Fruit fly (Drosophila melanogaster) whole organism, embryonic: ENCODE results near the gene GABA-B-R3.

Experiments used
- CG10366 ChIP-seq: fragments of 200-800 bp; sonication (Bioruptor generic); IDR thresholded peaks from 2 replicates; pipeline ENCODE4 v1.3.6; 2022; ENCODE audit warnings: missing biosample characterization, missing genetic modification characterization
- CG11398 ChIP-seq: fragments of 200-800 bp; sonication (Bioruptor generic); optimal IDR thresholded peaks from 2 replicates; lab custom pipeline; 2016; ENCODE audit warnings: missing biosample characterization, missing genetic modification characterization
- CG11723 ChIP-seq: fragments of 200-800 bp; sonication (Bioruptor generic); optimal IDR thresholded peaks from 2 replicates; lab custom pipeline; 2017; ENCODE audit warnings: missing biosample characterization, mild to moderate bottlenecking, missing genetic modification characterization
- CG12659 ChIP-seq: fragments of 200-800 bp; sonication (Bioruptor generic); optimal IDR thresholded peaks from 3 replicates; lab custom pipeline; 2017; ENCODE audit warnings: mild to moderate bottlenecking, missing biosample characterization, missing genetic modification reagents, missing genetic modification characterization
- CG13296 ChIP-seq: fragments of 200-800 bp; sonication (Bioruptor generic); optimal IDR thresholded peaks from 3 replicates; lab custom pipeline; 2018; ENCODE audit warnings: missing biosample characterization, mild to moderate bottlenecking, missing genetic modification characterization
- CG15073 ChIP-seq: fragments of 200-800 bp; sonication (Bioruptor generic); optimal IDR thresholded peaks from 2 replicates; lab custom pipeline; 2016; ENCODE audit warnings: missing biosample characterization, missing genetic modification characterization
- CG1647 ChIP-seq: fragments of 200-800 bp; sonication (Bioruptor generic); optimal IDR thresholded peaks from 3 replicates; lab custom pipeline; 2016; ENCODE audit warnings: missing biosample characterization, missing genetic modification characterization
- CG17359 ChIP-seq: fragments of 200-800 bp; sonication (Bioruptor generic); optimal IDR thresholded peaks from 3 replicates; lab custom pipeline; 2018; ENCODE audit warnings: missing biosample characterization, mild to moderate bottlenecking, missing genetic modification characterization, moderate library complexity
- CG17612 ChIP-seq: fragments of 200-800 bp; sonication (Bioruptor generic); IDR thresholded peaks from 2 replicates; pipeline ENCODE4 v1.3.6; 2022; ENCODE audit warnings: missing biosample characterization, missing genetic modification characterization
- CG18619 ChIP-seq: fragments of 200-800 bp; sonication (Bioruptor generic); optimal IDR thresholded peaks from 3 replicates; lab custom pipeline; 2017; ENCODE audit warnings: missing biosample characterization, mild to moderate bottlenecking, missing genetic modification characterization
- CG2678 ChIP-seq: fragments of 200-800 bp; sonication (Bioruptor generic); optimal IDR thresholded peaks from 3 replicates; lab custom pipeline; 2019; ENCODE audit warnings: missing biosample characterization, mild to moderate bottlenecking, missing genetic modification characterization, moderate library complexity
- CG34422 ChIP-seq: fragments of 200-800 bp; sonication (Bioruptor generic); IDR thresholded peaks from 3 replicates; pipeline ENCODE4 v1.3.6; 2022; ENCODE audit warnings: missing biosample characterization, missing genetic modification characterization
- CG4820 ChIP-seq: fragments of 200-800 bp; sonication (Bioruptor generic); optimal IDR thresholded peaks from 3 replicates; lab custom pipeline; 2016; ENCODE audit warnings: missing biosample characterization, missing genetic modification characterization
- CG4854 ChIP-seq: fragments of 200-800 bp; sonication (Bioruptor generic); optimal IDR thresholded peaks from 2 replicates; lab custom pipeline; 2016; ENCODE audit warnings: missing biosample characterization, missing genetic modification characterization, inconsistent platforms
- CG6765 ChIP-seq: fragments of 200-800 bp; sonication (Bioruptor generic); optimal IDR thresholded peaks from 3 replicates; lab custom pipeline; 2017; ENCODE audit warnings: missing biosample characterization, mild to moderate bottlenecking, missing genetic modification characterization
- CG7357 ChIP-seq: fragments of 200-800 bp; sonication (Bioruptor generic); IDR thresholded peaks from 3 replicates; pipeline ENCODE4 v1.3.6; 2022; ENCODE audit warnings: missing biosample characterization, missing genetic modification characterization
- CG9817 ChIP-seq: fragments of 200-800 bp; sonication (Bioruptor generic); optimal IDR thresholded peaks from 2 replicates; lab custom pipeline; 2018; ENCODE audit warnings: missing biosample characterization, mild to moderate bottlenecking, missing genetic modification characterization, moderate library complexity
- Chrac-16 ChIP-seq: fragments of 200-800 bp; sonication (Bioruptor generic); optimal IDR thresholded peaks from 3 replicates; lab custom pipeline; 2016; ENCODE audit warnings: missing biosample characterization, missing genetic modification characterization
- Doc2 ChIP-seq: fragments of 200-800 bp; sonication (Bioruptor generic); IDR thresholded peaks from 2 replicates; pipeline ENCODE4 v1.3.6; 2022; ENCODE audit warnings: missing biosample characterization, missing genetic modification characterization
- GATAe ChIP-seq: fragments of 200-800 bp; sonication (Bioruptor generic); conservative IDR thresholded peaks from 2 replicates; pipeline ENCODE4 v1.3.6; 2022; ENCODE audit warnings: missing biosample characterization, missing genetic modification characterization
- HmgD ChIP-seq: fragments of 200-800 bp; sonication (Bioruptor generic); optimal IDR thresholded peaks from 3 replicates; lab custom pipeline; 2016; ENCODE audit warnings: missing biosample characterization, missing genetic modification characterization
- Mad ChIP-seq: fragments of 200-800 bp; sonication (Bioruptor generic); optimal IDR thresholded peaks from 2 replicates; lab custom pipeline; 2016; ENCODE audit warnings: missing biosample characterization, missing genetic modification characterization
- Max ChIP-seq: fragments of 200-800 bp; sonication (Bioruptor generic); optimal IDR thresholded peaks from 2 replicates; lab custom pipeline; 2016; ENCODE audit warnings: missing biosample characterization, mild to moderate bottlenecking, missing genetic modification characterization
- Meics ChIP-seq: fragments of 200-800 bp; sonication (Bioruptor generic); optimal IDR thresholded peaks from 2 replicates; lab custom pipeline; 2017; ENCODE audit warnings: missing biosample characterization, mild to moderate bottlenecking, missing genetic modification characterization
- PHDP ChIP-seq: fragments of 200-800 bp; sonication (Bioruptor generic); optimal IDR thresholded peaks from 3 replicates; lab custom pipeline; 2018; ENCODE audit warnings: missing biosample characterization, mild to moderate bottlenecking, missing genetic modification characterization, moderate library complexity
- Sry-δ ChIP-seq: fragments of 200-800 bp; sonication (Bioruptor generic); optimal IDR thresholded peaks from 2 replicates; lab custom pipeline; 2016; ENCODE audit warnings: missing biosample characterization, missing genetic modification characterization
- Trl ChIP-seq, 3 experiments: fragments of >200 bp in 2 of 3; fragments of 200-800 bp in 1 of 3; sonication (Bioruptor generic) in 1 of 3; optimal IDR thresholded peaks; 2 replicates in 1 of 3; 3 replicates in 2 of 3; lab custom pipeline; 2016 to 2017; ENCODE audit warnings: missing biosample characterization in 1 of 3, missing genetic modification characterization in 1 of 3
- Vsx1 ChIP-seq: fragments of 200-800 bp; sonication (Bioruptor generic); optimal IDR thresholded peaks from 2 replicates; lab custom pipeline; 2017; ENCODE audit warnings: missing biosample characterization, mild to moderate bottlenecking, missing genetic modification characterization, missing genetic modification reagents
- ase ChIP-seq: fragments of 200-800 bp; sonication (Bioruptor generic); IDR thresholded peaks from 3 replicates; pipeline ENCODE4 v1.3.6; 2022; ENCODE audit warnings: missing biosample characterization, missing genetic modification characterization
- bbx ChIP-seq: fragments of 200-800 bp; sonication (Bioruptor generic); IDR thresholded peaks from 2 replicates; pipeline ENCODE4 v1.3.6; 2022; ENCODE audit warnings: missing biosample characterization, missing genetic modification characterization; ENCODE audit not compliant: partially characterized antibody
- bigmax ChIP-seq: fragments of 200-800 bp; sonication (Bioruptor generic); optimal IDR thresholded peaks from 2 replicates; lab custom pipeline; 2018; ENCODE audit warnings: missing biosample characterization, mild to moderate bottlenecking, missing genetic modification characterization
- chm ChIP-seq: fragments of 200-800 bp; sonication (Bioruptor generic); IDR thresholded peaks from 2 replicates; pipeline ENCODE4 v1.3.6; 2022; ENCODE audit warnings: missing biosample characterization, missing genetic modification characterization
- crc ChIP-seq: fragments of 200-800 bp; sonication (Bioruptor generic); optimal IDR thresholded peaks from 2 replicates; lab custom pipeline; 2016; ENCODE audit warnings: missing biosample characterization, missing genetic modification characterization
- dan ChIP-seq: fragments of 200-800 bp; sonication (Bioruptor generic); IDR thresholded peaks from 2 replicates; pipeline ENCODE4 v1.3.6; 2022; ENCODE audit warnings: missing biosample characterization, missing genetic modification characterization
- emc ChIP-seq: fragments of 200-800 bp; sonication (Bioruptor generic); optimal IDR thresholded peaks from 2 replicates; lab custom pipeline; 2016; ENCODE audit warnings: missing biosample characterization, missing genetic modification characterization
- eve ChIP-seq, 2 experiments: fragments of >200 bp; optimal IDR thresholded peaks; 2 replicates each; lab custom pipeline; 2017; ENCODE audit warnings: missing biosample characterization in 2 of 2, missing genetic modification characterization in 2 of 2
- ftz-f1 ChIP-seq: fragments of 200-800 bp; sonication (Bioruptor generic); optimal IDR thresholded peaks from 2 replicates; lab custom pipeline; 2016; ENCODE audit warnings: missing biosample characterization, missing genetic modification characterization
- kay ChIP-seq: fragments of 200-800 bp; sonication (Bioruptor generic); optimal IDR thresholded peaks from 2 replicates; lab custom pipeline; 2016; ENCODE audit warnings: missing biosample characterization, missing genetic modification characterization
- ken ChIP-seq: fragments of 200-800 bp; sonication (Bioruptor generic); IDR thresholded peaks from 3 replicates; pipeline ENCODE4 v1.3.6; 2022; ENCODE audit warnings: missing biosample characterization, missing genetic modification characterization
- lilli ChIP-seq: fragments of 200-800 bp; sonication (Bioruptor generic); optimal IDR thresholded peaks from 3 replicates; lab custom pipeline; 2016; ENCODE audit warnings: missing biosample characterization, missing genetic modification characterization
- mam ChIP-seq: fragments of 200-800 bp; sonication (Bioruptor generic); optimal IDR thresholded peaks from 3 replicates; lab custom pipeline; 2016; ENCODE audit warnings: missing biosample characterization, missing genetic modification characterization
- nerfin-2 ChIP-seq: fragments of 200-800 bp; sonication (Bioruptor generic); IDR thresholded peaks from 2 replicates; pipeline ENCODE4 v1.3.6; 2022; ENCODE audit warnings: missing biosample characterization, missing genetic modification characterization; ENCODE audit not compliant: partially characterized antibody
- pho ChIP-seq: fragments of 200-800 bp; sonication (Bioruptor generic); optimal IDR thresholded peaks from 2 replicates; lab custom pipeline; 2016; ENCODE audit warnings: missing biosample characterization, missing genetic modification characterization
- psq ChIP-seq: fragments of 200-800 bp; sonication (Bioruptor generic); optimal IDR thresholded peaks from 2 replicates; lab custom pipeline; 2017; ENCODE audit warnings: missing biosample characterization, missing genetic modification characterization
- ranshi ChIP-seq: fragments of 200-800 bp; sonication (Bioruptor generic); IDR thresholded peaks from 2 replicates; pipeline ENCODE4 v1.3.6; 2022; ENCODE audit warnings: missing biosample characterization, missing genetic modification characterization
- schlank ChIP-seq: fragments of 200-800 bp; sonication (Bioruptor generic); optimal IDR thresholded peaks from 2 replicates; lab custom pipeline; 2018; ENCODE audit warnings: missing biosample characterization, mild to moderate bottlenecking, missing genetic modification characterization
- sisA ChIP-seq: fragments of 200-800 bp; sonication (Bioruptor generic); IDR thresholded peaks from 2 replicates; pipeline ENCODE4 v1.3.6; 2022; ENCODE audit warnings: missing biosample characterization, missing genetic modification characterization
- sna ChIP-seq: fragments of 200-800 bp; sonication (Bioruptor generic); IDR thresholded peaks from 2 replicates; pipeline ENCODE4 v1.3.6; 2022; ENCODE audit warnings: missing biosample characterization, missing genetic modification characterization; ENCODE audit not compliant: partially characterized antibody
- tin ChIP-seq: fragments of 200-800 bp; sonication (Bioruptor generic); optimal IDR thresholded peaks from 3 replicates; lab custom pipeline; 2016; ENCODE audit warnings: missing biosample characterization, missing genetic modification characterization
- wek ChIP-seq: fragments of 200-800 bp; sonication (Bioruptor generic); optimal IDR thresholded peaks from 3 replicates; lab custom pipeline; 2018; ENCODE audit warnings: missing biosample characterization, mild to moderate bottlenecking, missing genetic modification characterization, moderate library complexity
- zfh2 ChIP-seq: fragments of 200-800 bp; sonication (Bioruptor generic); optimal IDR thresholded peaks from 2 replicates; lab custom pipeline; 2016; ENCODE audit warnings: missing biosample characterization, missing genetic modification characterization

GABA-B-R3 gene

dm6 chr2L:718280-718871 is 31.4 kb upstream of the GABA-B-R3 start (continued):
- no peak for TF ChIP-seq chm (GFP tag; lab: Robert Waterston, UW)
- TF ChIP-seq ranshi = peak; percentile 37; the same call in 1 of the 2 replicates
- peak; percentile 35 for TF ChIP-seq zfh2 (GFP tag; lab: Kevin White, UChicago)
- no peak for TF ChIP-seq sisA (GFP tag; lab: Robert Waterston, UW)
- no peak for TF ChIP-seq bbx
- peak; percentile 35 for TF ChIP-seq Meics (GFP tag; lab: Kevin White, UChicago)
- no peak for TF ChIP-seq kay
- no peak for TF ChIP-seq crc (GFP tag; lab: Kevin White, UChicago)
- no peak for TF ChIP-seq Vsx1
- peak; percentile 38 for TF ChIP-seq CG9817 (tag; lab: Kevin White, UChicago)
- TF ChIP-seq CG11723 = no peak
- TF ChIP-seq CG6765 (GFP tag; lab: Kevin White, UChicago) = no peak
- TF ChIP-seq emc (GFP tag; lab: Kevin White, UChicago) = no peak
- no peak for TF ChIP-seq wek (GFP tag; lab: Kevin White, UChicago)
- TF ChIP-seq CG34422 (GFP tag; lab: Robert Waterston, UW) = no peak
- no peak for TF ChIP-seq Mad
- TF ChIP-seq mam = peak; percentile 27
- no peak for TF ChIP-seq CG17359 (tag; lab: Kevin White, UChicago)
- TF ChIP-seq Sry-δ (GFP tag; lab: Kevin White, UChicago) = no peak
- no peak for TF ChIP-seq schlank (tag; lab: Kevin White, UChicago)
- TF ChIP-seq CG10366 (GFP tag; lab: Robert Waterston, UW) = peak; percentile 27; the same call in 1 of the 2 replicates
- TF ChIP-seq lilli (GFP tag; lab: Kevin White, UChicago) = peak; percentile 48
- TF ChIP-seq CG11398 (GFP tag; lab: Kevin White, UChicago) = no peak
- no peak for TF ChIP-seq CG18619 (GFP tag; lab: Kevin White, UChicago)
- TF ChIP-seq sna (GFP tag; lab: Robert Waterston, UW) = no peak
- no peak for TF ChIP-seq CG1647
- TF ChIP-seq ken (GFP tag; lab: Robert Waterston, UW) = no peak
- no peak for TF ChIP-seq CG15073 (GFP tag; lab: Kevin White, UChicago)
- no peak for TF ChIP-seq ftz-f1
- TF ChIP-seq PHDP (tag; lab: Kevin White, UChicago) = no peak
- TF ChIP-seq CG17612 (GFP tag; lab: Robert Waterston, UW) = no peak
- TF ChIP-seq Max (GFP tag; lab: Kevin White, UChicago) = no peak
- TF ChIP-seq GATAe (GFP tag; lab: Robert Waterston, UW) = no peak
- no peak for TF ChIP-seq dan
- no peak for TF ChIP-seq CG13296 (GFP tag; lab: Kevin White, UChicago)
- TF ChIP-seq nerfin-2 (GFP tag; lab: Robert Waterston, UW) = no peak
- TF ChIP-seq Trl (optimal IDR thresholded peaks at IDR 0.05; lab: Kevin White, UChicago) = no peak
- no peak for TF ChIP-seq Trl (GFP tag; optimal IDR thresholded peaks at IDR 0.05; lab: Kevin White, UChicago)
- no peak for TF ChIP-seq bigmax (GFP tag; lab: Kevin White, UChicago)
- TF ChIP-seq CG7357 (GFP tag; lab: Robert Waterston, UW) = no peak
- TF ChIP-seq pho (GFP tag; lab: Kevin White, UChicago) = no peak
- TF ChIP-seq CG2678 (tag; lab: Kevin White, UChicago) = no peak
- no peak for TF ChIP-seq CG4854
- no peak for TF ChIP-seq CG4820 (GFP tag; lab: Kevin White, UChicago)
- TF ChIP-seq eve (GFP tag; optimal IDR thresholded peaks at IDR 0.05; lab: Kevin White, UChicago) = no peak
- TF ChIP-seq Doc2 (GFP tag; lab: Robert Waterston, UW) = no peak
- TF ChIP-seq CG12659 (GFP tag; lab: Kevin White, UChicago) = no peak
- no peak for TF ChIP-seq ase (GFP tag; lab: Robert Waterston, UW)
- peak; percentile 12 for TF ChIP-seq Chrac-16 (GFP tag; lab: Kevin White, UChicago)
- no peak for TF ChIP-seq HmgD
- no peak for TF ChIP-seq tin (GFP tag; lab: Kevin White, UChicago)
- TF ChIP-seq psq = no peak
